Fruit fly (Drosophila melanogaster) whole organism, embryonic: ENCODE results near the gene Lipt2.

Experiments
- ATbp ChIP-seq: fragments of 200-800 bp; sonication (Bioruptor generic); optimal IDR thresholded peaks from 2 replicates; lab custom pipeline; 2017; ENCODE audit warnings: missing biosample characterization, mild to moderate bottlenecking, missing genetic modification characterization, missing genetic modification reagents
- Abd-B ChIP-seq: fragments of 200-800 bp; sonication (Bioruptor generic); optimal IDR thresholded peaks from 2 replicates; lab custom pipeline; 2018; ENCODE audit warnings: missing biosample characterization, mild to moderate bottlenecking, missing genetic modification characterization, moderate library complexity
- Awh ChIP-seq: fragments of 200-800 bp; sonication (Bioruptor generic); IDR thresholded peaks from 2 replicates; pipeline ENCODE4, ENCODE4 v1.3.6; 2022; ENCODE audit warnings: missing biosample characterization, missing genetic modification characterization
- CG10654 ChIP-seq: fragments of 200-800 bp; sonication (Bioruptor generic); optimal IDR thresholded peaks from 2 replicates; lab custom pipeline; 2016; ENCODE audit warnings: missing biosample characterization, missing genetic modification characterization
- CG11695 ChIP-seq: fragments of 200-800 bp; sonication (Bioruptor generic); IDR thresholded peaks from 3 replicates; pipeline ENCODE4 v1.3.6; 2022; ENCODE audit warnings: missing biosample characterization, missing genetic modification characterization
- CG12299 ChIP-seq: fragments of 200-800 bp; sonication (Bioruptor generic); optimal IDR thresholded peaks from 2 replicates; lab custom pipeline; 2018; ENCODE audit warnings: missing biosample characterization, mild to moderate bottlenecking, missing genetic modification characterization
- CG1233 ChIP-seq: fragments of 200-800 bp; sonication (Bioruptor generic); optimal IDR thresholded peaks from 4 replicates; lab custom pipeline; 2018; ENCODE audit warnings: missing biosample characterization, mild to moderate bottlenecking, missing genetic modification characterization
- CG12942 ChIP-seq: fragments of 200-800 bp; sonication (Bioruptor generic); optimal IDR thresholded peaks from 3 replicates; lab custom pipeline; 2016; ENCODE audit warnings: missing biosample characterization, missing genetic modification characterization
- CG13296 ChIP-seq: fragments of 200-800 bp; sonication (Bioruptor generic); optimal IDR thresholded peaks from 3 replicates; lab custom pipeline; 2018; ENCODE audit warnings: missing biosample characterization, mild to moderate bottlenecking, missing genetic modification characterization
- CG13624 ChIP-seq: fragments of 200-800 bp; sonication (Bioruptor generic); optimal IDR thresholded peaks from 2 replicates; lab custom pipeline; 2016; ENCODE audit warnings: missing biosample characterization, missing genetic modification characterization
- CG14441 ChIP-seq: fragments of 200-800 bp; sonication (Bioruptor generic); IDR thresholded peaks from 2 replicates; pipeline ENCODE4 v1.3.6; 2022; ENCODE audit warnings: missing biosample characterization, missing genetic modification characterization
- CG14710 ChIP-seq: fragments of 200-800 bp; sonication (Bioruptor generic); optimal IDR thresholded peaks from 3 replicates; lab custom pipeline; 2019; ENCODE audit warnings: missing biosample characterization, mild to moderate bottlenecking, missing genetic modification characterization, moderate library complexity
- CG15073 ChIP-seq: fragments of 200-800 bp; sonication (Bioruptor generic); optimal IDR thresholded peaks from 2 replicates; lab custom pipeline; 2016; ENCODE audit warnings: missing biosample characterization, missing genetic modification characterization
- CG1602 ChIP-seq: fragments of 200-800 bp; sonication (Bioruptor generic); optimal IDR thresholded peaks from 3 replicates; lab custom pipeline; 2016; ENCODE audit warnings: missing biosample characterization, missing genetic modification characterization
- CG18011 ChIP-seq: fragments of 200-800 bp; sonication (Bioruptor generic); optimal IDR thresholded peaks from 2 replicates; lab custom pipeline; 2017; ENCODE audit warnings: missing biosample characterization, missing genetic modification characterization, mild to moderate bottlenecking, moderate library complexity, missing genotype
- CG18599 ChIP-seq: fragments of 200-800 bp; sonication (Bioruptor generic); optimal IDR thresholded peaks from 3 replicates; lab custom pipeline; 2017; ENCODE audit warnings: missing biosample characterization, missing genetic modification characterization, mild to moderate bottlenecking, moderate library complexity, missing genetic modification reagents
- CG18619 ChIP-seq: fragments of 200-800 bp; sonication (Bioruptor generic); optimal IDR thresholded peaks from 3 replicates; lab custom pipeline; 2017; ENCODE audit warnings: missing biosample characterization, mild to moderate bottlenecking, missing genetic modification characterization
- CG32532 ChIP-seq: fragments of 200-800 bp; sonication (Bioruptor generic); IDR thresholded peaks from 2 replicates; pipeline ENCODE4 v1.3.6; 2022; ENCODE audit warnings: missing biosample characterization, missing genetic modification characterization
- CG4282 ChIP-seq: fragments of 200-800 bp; sonication (Bioruptor generic); optimal IDR thresholded peaks from 2 replicates; lab custom pipeline; 2016; ENCODE audit warnings: missing biosample characterization, missing genetic modification characterization
- CG6272 ChIP-seq: fragments of 200-800 bp; sonication (Bioruptor generic); IDR thresholded peaks from 2 replicates; pipeline ENCODE4 v1.3.6; 2022; ENCODE audit warnings: missing biosample characterization, missing genetic modification characterization
- CG7271 ChIP-seq: fragments of 200-800 bp; sonication (Bioruptor generic); optimal IDR thresholded peaks from 2 replicates; lab custom pipeline; 2018; ENCODE audit warnings: missing biosample characterization, mild to moderate bottlenecking, missing genetic modification characterization, moderate library complexity
- CG7839 ChIP-seq: fragments of 200-800 bp; sonication (Bioruptor generic); optimal IDR thresholded peaks from 3 replicates; lab custom pipeline; 2018; ENCODE audit warnings: missing biosample characterization, mild to moderate bottlenecking, missing genetic modification characterization, moderate library complexity
- CrebB ChIP-seq: fragments of 200-800 bp; sonication (Bioruptor generic); optimal IDR thresholded peaks from 3 replicates; lab custom pipeline; 2018; ENCODE audit warnings: missing biosample characterization, mild to moderate bottlenecking, missing genetic modification characterization
- Doc3 ChIP-seq: fragments of 200-800 bp; sonication (Bioruptor generic); IDR thresholded peaks from 3 replicates; pipeline ENCODE4 v1.3.6; 2022; ENCODE audit warnings: missing biosample characterization, missing genetic modification characterization; ENCODE audit not compliant: partially characterized antibody
- E2f1 ChIP-seq: fragments of 200-800 bp; sonication (Bioruptor generic); IDR thresholded peaks from 2 replicates; pipeline ENCODE4 v1.3.6; 2022; ENCODE audit warnings: missing biosample characterization, missing genetic modification characterization
- Gug ChIP-seq: fragments of 200-800 bp; sonication (Bioruptor generic); IDR thresholded peaks from 4 replicates; pipeline ENCODE4 v1.3.6; 2022; ENCODE audit warnings: missing biosample characterization, missing genetic modification characterization
- HHEX ChIP-seq: fragments of 200-800 bp; sonication (Bioruptor generic); optimal IDR thresholded peaks from 3 replicates; lab custom pipeline; 2017; ENCODE audit warnings: missing biosample characterization, mild to moderate bottlenecking, missing genetic modification characterization, missing genetic modification reagents
- Hmx ChIP-seq: fragments of 200-800 bp; sonication (Bioruptor generic); optimal IDR thresholded peaks from 2 replicates; lab custom pipeline; 2016; ENCODE audit warnings: missing biosample characterization, missing genetic modification characterization
- Meics ChIP-seq: fragments of 200-800 bp; sonication (Bioruptor generic); optimal IDR thresholded peaks from 2 replicates; lab custom pipeline; 2017; ENCODE audit warnings: missing biosample characterization, mild to moderate bottlenecking, missing genetic modification characterization
- Nf-YC ChIP-seq: fragments of 200-800 bp; optimal IDR thresholded peaks from 3 replicates; lab custom pipeline; 2019; ENCODE audit warnings: missing biosample characterization, mild to moderate bottlenecking, missing genetic modification characterization, moderate library complexity
- Oli ChIP-seq: fragments of 200-800 bp; sonication (Bioruptor generic); optimal IDR thresholded peaks from 2 replicates; lab custom pipeline; 2018; ENCODE audit warnings: missing biosample characterization, mild to moderate bottlenecking, missing genetic modification characterization, moderate library complexity
- Opbp ChIP-seq: fragments of 200-800 bp; sonication (Bioruptor generic); IDR thresholded peaks from 3 replicates; pipeline ENCODE4 v1.3.6; 2022; ENCODE audit warnings: missing biosample characterization, missing genetic modification characterization; ENCODE audit not compliant: partially characterized antibody
- YL-1 ChIP-seq: fragments of 200-800 bp; sonication (Bioruptor generic); optimal IDR thresholded peaks from 3 replicates; lab custom pipeline; 2017; ENCODE audit warnings: missing biosample characterization, mild to moderate bottlenecking, missing genetic modification characterization
- bab2 ChIP-seq: fragments of 200-800 bp; sonication (Bioruptor generic); optimal IDR thresholded peaks from 2 replicates; lab custom pipeline; 2016; ENCODE audit warnings: missing biosample characterization, missing genetic modification characterization
- bsh ChIP-seq, 2 experiments: fragments of 200-800 bp; sonication (Bioruptor generic); optimal IDR thresholded peaks; 2 replicates each; lab custom pipeline; 2017 to 2018; ENCODE audit warnings: mild to moderate bottlenecking in 2 of 2, missing biosample characterization in 2 of 2, missing genetic modification characterization in 2 of 2, moderate library complexity in 1 of 2
- chif ChIP-seq, 2 experiments: fragments of 200-800 bp; sonication (Bioruptor generic); optimal IDR thresholded peaks; 3 replicates each; lab custom pipeline; 2016; ENCODE audit warnings: missing biosample characterization in 2 of 2, missing genetic modification characterization in 2 of 2
- cwo ChIP-seq: fragments of 200-800 bp; sonication (Bioruptor generic); optimal IDR thresholded peaks from 3 replicates; lab custom pipeline; 2017; ENCODE audit warnings: missing biosample characterization, missing genetic modification characterization, mild to moderate bottlenecking, moderate library complexity, missing genetic modification reagents
- dan ChIP-seq: fragments of 200-800 bp; sonication (Bioruptor generic); IDR thresholded peaks from 2 replicates; pipeline ENCODE4 v1.3.6; 2022; ENCODE audit warnings: missing biosample characterization, missing genetic modification characterization
- esg ChIP-seq: fragments of 200-800 bp; sonication (Bioruptor generic); conservative IDR thresholded peaks from 2 replicates; pipeline ENCODE4 v1.3.6; 2022; ENCODE audit warnings: missing biosample characterization, missing genetic modification characterization
- ham ChIP-seq: fragments of 200-800 bp; sonication (Bioruptor generic); IDR thresholded peaks from 2 replicates; pipeline ENCODE4 v1.3.6; 2022; ENCODE audit warnings: missing biosample characterization, missing genetic modification characterization
- insv ChIP-seq, 2 experiments: fragments of 200-800 bp; sonication (Bioruptor generic); optimal IDR thresholded peaks; 3 replicates each; lab custom pipeline; 2016 to 2018; ENCODE audit warnings: missing biosample characterization in 2 of 2, missing genetic modification characterization in 2 of 2
- nerfin-2 ChIP-seq: fragments of 200-800 bp; sonication (Bioruptor generic); IDR thresholded peaks from 2 replicates; pipeline ENCODE4 v1.3.6; 2022; ENCODE audit warnings: missing biosample characterization, missing genetic modification characterization; ENCODE audit not compliant: partially characterized antibody
- onecut ChIP-seq: fragments of 200-800 bp; sonication (Bioruptor generic); IDR thresholded peaks from 2 replicates; pipeline ENCODE4 v1.3.6; 2022; ENCODE audit warnings: missing biosample characterization, missing genetic modification characterization
- p53 ChIP-seq: fragments of 200-800 bp; sonication (Bioruptor generic); optimal IDR thresholded peaks from 2 replicates; lab custom pipeline; 2016; ENCODE audit warnings: missing biosample characterization, missing genetic modification characterization
- pb ChIP-seq: fragments of 200-800 bp; sonication (Bioruptor generic); optimal IDR thresholded peaks from 3 replicates; lab custom pipeline; 2016; ENCODE audit warnings: missing biosample characterization, missing genetic modification characterization
- ro ChIP-seq: fragments of 200-800 bp; sonication (Bioruptor generic); IDR thresholded peaks from 2 replicates; pipeline ENCODE4 v1.3.6; 2022; ENCODE audit warnings: missing biosample characterization, missing genetic modification characterization
- salm ChIP-seq: fragments of 200-800 bp; sonication (Bioruptor generic); optimal IDR thresholded peaks from 2 replicates; lab custom pipeline; 2018; ENCODE audit warnings: missing biosample characterization, mild to moderate bottlenecking, missing genetic modification characterization
- ssp ChIP-seq: fragments of 200-800 bp; sonication (Bioruptor generic); IDR thresholded peaks from 2 replicates; pipeline ENCODE4 v1.3.6; 2022; ENCODE audit warnings: missing biosample characterization, missing genetic modification characterization
- tna ChIP-seq: fragments of 200-800 bp; sonication (Bioruptor generic); IDR thresholded peaks from 2 replicates; pipeline ENCODE4 v1.3.6; 2022; ENCODE audit warnings: missing biosample characterization, missing genetic modification characterization; ENCODE audit not compliant: partially characterized antibody
- tup ChIP-seq: fragments of 200-800 bp; sonication (Bioruptor generic); optimal IDR thresholded peaks from 2 replicates; lab custom pipeline; 2016; ENCODE audit warnings: missing biosample characterization, mild to moderate bottlenecking, missing genetic modification characterization, moderate library complexity

Lipt2 gene

dm6 chr3R:4437113-4437512, at the start of gene Lipt2, which contains the start of gene CG14650 (continued):
- TF ChIP-seq CG7271 (tag; lab: Kevin White, UChicago) (no peak), Nf-YC (tag; lab: Kevin White, UChicago) (peak; percentile 48), tup (GFP tag; lab: Kevin White, UChicago) (no peak), CG1602 (peak; percentile 50), salm (tag; lab: Kevin White, UChicago) (no peak), ssp (no peak), cwo (GFP tag; lab: Kevin White, UChicago) (no peak), p53 (peak; percentile 8), E2f1 (GFP tag; lab: Robert Waterston, UW) (0 out of 2 replicates have a peak, but pooled peaks have one; percentile 9), ATbp (GFP tag; lab: Kevin White, UChicago) (no peak), YL-1 (GFP tag; lab: Kevin White, UChicago) (peak; percentile 93), dan (GFP tag; lab: Robert Waterston, UW) (no peak), CG18619 (GFP tag; lab: Kevin White, UChicago) (peak; percentile 1), Opbp (GFP tag; lab: Robert Waterston, UW) (peak; percentile 59; the same call in 2 of the 3 replicates), Awh (GFP tag; lab: Robert Waterston, UW) (no peak), pb (GFP tag; lab: Kevin White, UChicago) (peak; percentile 33), HHEX (peak; percentile 43), ro (GFP tag; lab: Robert Waterston, UW) (no peak), CG7839 (tag; lab: Kevin White, UChicago) (peak; percentile 47), esg (GFP tag; lab: Robert Waterston, UW) (no peak), Abd-B (GFP tag; lab: Kevin White, UChicago) (no peak), CG12942 (GFP tag; lab: Kevin White, UChicago) (peak; percentile 55), ham (no peak), onecut (GFP tag; lab: Robert Waterston, UW) (no peak), Doc3 (GFP tag; lab: Robert Waterston, UW) (peak; percentile 56), CG12299 (tag; lab: Kevin White, UChicago) (peak; percentile 62), CG14441 (GFP tag; lab: Robert Waterston, UW) (peak; percentile 33; the same call in 1 of the 2 replicates), CG18599 (GFP tag; lab: Kevin White, UChicago) (no peak), insv (GFP tag; optimal IDR thresholded peaks at IDR 0.05; lab: Kevin White, UChicago) (peak in 1 of 2 experiments; percentile 38), CG14710 (tag; lab: Kevin White, UChicago) (peak; percentile 74), bab2 (peak; percentile 58), CG6272 (GFP tag; lab: Robert Waterston, UW) (peak; percentile 40; the same call in 1 of the 2 replicates), CG1233 (GFP tag; lab: Kevin White, UChicago) (no peak), Oli (tag; lab: Kevin White, UChicago) (no peak), tna (GFP tag; lab: Robert Waterston, UW) (no peak), CG18011 (GFP tag; lab: Kevin White, UChicago) (peak; percentile 81), nerfin-2 (GFP tag; lab: Robert Waterston, UW) (no peak), Hmx (GFP tag; lab: Kevin White, UChicago) (no peak), Meics (GFP tag; lab: Kevin White, UChicago) (no peak), bsh (GFP tag; optimal IDR thresholded peaks at IDR 0.05; lab: Kevin White, UChicago) (peak in 1 of 2 experiments; percentile 58), CG4282 (GFP tag; lab: Kevin White, UChicago) (peak; percentile 32), CG32532 (GFP tag; lab: Robert Waterston, UW) (peak; percentile 56), CG13296 (GFP tag; lab: Kevin White, UChicago) (no peak), Gug (GFP tag; lab: Robert Waterston, UW) (0 out of 4 replicates have a peak, but pooled peaks have one; percentile 46), CG15073 (GFP tag; lab: Kevin White, UChicago) (no peak), CG10654 (GFP tag; lab: Kevin White, UChicago) (peak; percentile 42), CG11695 (GFP tag; lab: Robert Waterston, UW) (no peak), CG13624 (GFP tag; lab: Kevin White, UChicago) (peak; percentile 85), chif (GFP tag; optimal IDR thresholded peaks at IDR 0.05; lab: Kevin White, UChicago) (peak; percentile 36 to 55), CrebB (tag; lab: Kevin White, UChicago) (no peak)
